Worm (Caenorhabditis elegans) whole organism, L1 larva: ENCODE data around the gene mig-10.

Source experiments
- C34B4.2 ChIP-seq: sonication (generic microtip); optimal IDR thresholded peaks from 2 replicates; lab custom pipeline; 2017; ENCODE audit warnings: mild to moderate bottlenecking, missing genetic modification characterization, missing compliant biosample characterization
- F16B12.6 ChIP-seq: fragments of 150-350 bp; optimal IDR thresholded peaks from 2 replicates; lab custom pipeline; 2014; ENCODE audit warnings: missing biosample characterization, missing genetic modification characterization
- aha-1 ChIP-seq: fragments of 150-350 bp; optimal IDR thresholded peaks from 2 replicates; lab custom pipeline; 2014; ENCODE audit warnings: missing biosample characterization, missing genetic modification characterization
- ama-1 ChIP-seq: fragments of 150-350 bp; optimal IDR thresholded peaks from 2 replicates; lab custom pipeline; 2014
- blmp-1 ChIP-seq: fragments of 150-350 bp; optimal IDR thresholded peaks from 2 replicates; lab custom pipeline; 2014; ENCODE audit warnings: missing biosample characterization, missing genetic modification characterization
- ceh-82 ChIP-seq, 3 experiments: fragments of 150-350 bp in 1 of 3; sonication (generic microtip) in 2 of 3; optimal IDR thresholded peaks; 2 replicates each; lab custom pipeline; 2014 to 2017; ENCODE audit warnings: missing biosample characterization in 3 of 3, missing genetic modification characterization in 3 of 3
- ceh-90 ChIP-seq: sonication (generic microtip); optimal IDR thresholded peaks from 2 replicates; lab custom pipeline; 2016; ENCODE audit warnings: missing genetic modification characterization, missing compliant biosample characterization
- ces-1 ChIP-seq: fragments of 150-350 bp; optimal IDR thresholded peaks from 2 replicates; lab custom pipeline; 2014; ENCODE audit warnings: missing biosample characterization, missing genetic modification reagents, missing genetic modification characterization
- dpl-1 ChIP-seq, 3 experiments: fragments of 150-350 bp in 2 of 3; sonication (generic microtip) in 1 of 3; optimal IDR thresholded peaks; 2 replicates each; lab custom pipeline; 2014 to 2017; ENCODE audit warnings: missing biosample characterization in 3 of 3, missing genetic modification characterization in 3 of 3, missing genetic modification reagents in 3 of 3
- dsc-1 ChIP-seq: sonication (generic microtip); optimal IDR thresholded peaks from 2 replicates; lab custom pipeline; 2016; ENCODE audit warnings: mild to moderate bottlenecking, missing genetic modification characterization, missing compliant biosample characterization
- efl-1 ChIP-seq, 4 experiments: fragments of 150-350 bp; optimal IDR thresholded peaks in 3 of 4; peaks in 1 of 4; 1 replicate in 1 of 4; 2 replicates in 3 of 4; lab custom pipeline; 2014; ENCODE audit warnings: missing biosample characterization in 2 of 4, missing genetic modification characterization in 2 of 4, missing genetic modification reagents in 2 of 4
- efl-3 ChIP-seq: fragments of 200-800 bp; sonication (Bioruptor generic); optimal IDR thresholded peaks from 2 replicates; lab custom pipeline; 2018; ENCODE audit warnings: mild to moderate bottlenecking, missing genetic modification characterization, missing compliant biosample characterization
- fkh-10 ChIP-seq: sonication (generic microtip); optimal IDR thresholded peaks from 2 replicates; lab custom pipeline; 2017; ENCODE audit warnings: missing biosample characterization, missing genetic modification reagents, missing genetic modification characterization
- fkh-4 ChIP-seq: sonication (generic microtip); optimal IDR thresholded peaks from 2 replicates; lab custom pipeline; 2016; ENCODE audit warnings: missing compliant biosample characterization, missing genetic modification characterization, borderline replicate concordance
- fkh-8 ChIP-seq: sonication (generic microtip); optimal IDR thresholded peaks from 2 replicates; lab custom pipeline; 2016; ENCODE audit warnings: mild to moderate bottlenecking, missing genetic modification characterization, missing compliant biosample characterization
- grh-1 ChIP-seq: fragments of 200-800 bp; sonication (Bioruptor generic); IDR thresholded peaks from 2 replicates; pipeline ENCODE4 v1.3.6; 2022; ENCODE audit warnings: missing genetic modification reagents, missing genetic modification characterization, missing compliant biosample characterization
- lin-13 ChIP-seq: fragments of 150-350 bp; optimal IDR thresholded peaks from 2 replicates; lab custom pipeline; 2014; ENCODE audit warnings: missing biosample characterization, missing genetic modification reagents, missing genetic modification characterization
- lin-14 ChIP-seq: fragments of 200-800 bp; sonication (Bioruptor generic); optimal IDR thresholded peaks from 2 replicates; lab custom pipeline; 2018; ENCODE audit warnings: mild to moderate bottlenecking, missing genetic modification characterization, moderate library complexity, missing compliant biosample characterization
- lin-15B ChIP-seq: fragments of 150-350 bp; sonication (generic microtip); optimal IDR thresholded peaks from 3 replicates; lab custom pipeline; 2014; ENCODE audit warnings: missing biosample characterization, missing genetic modification characterization
- lsy-2 ChIP-seq, 2 experiments: fragments of 150-350 bp; optimal IDR thresholded peaks; 2 replicates each; lab custom pipeline; 2014; ENCODE audit warnings: missing biosample characterization in 2 of 2, missing genetic modification characterization in 2 of 2
- mab-9 ChIP-seq: fragments of 200-800 bp; sonication (Bioruptor generic); IDR thresholded peaks from 2 replicates; pipeline ENCODE4 v1.3.6; 2022; ENCODE audit warnings: missing genetic modification reagents, missing genetic modification characterization, missing compliant biosample characterization
- mep-1 ChIP-seq: fragments of 150-350 bp; optimal IDR thresholded peaks from 2 replicates; lab custom pipeline; 2014; ENCODE audit warnings: missing biosample characterization, missing genetic modification characterization
- nhr-19 ChIP-seq: fragments of 200-800 bp; sonication (Bioruptor generic); conservative IDR thresholded peaks from 2 replicates; pipeline ENCODE4 v1.3.6; 2022; ENCODE audit warnings: missing genetic modification characterization, missing compliant biosample characterization
- nhr-237 ChIP-seq: fragments of 150-350 bp; optimal IDR thresholded peaks from 2 replicates; lab custom pipeline; 2014; ENCODE audit warnings: missing biosample characterization, missing genetic modification characterization
- nhr-28 ChIP-seq: fragments of 150-350 bp; optimal IDR thresholded peaks from 2 replicates; lab custom pipeline; 2014; ENCODE audit warnings: missing biosample characterization, missing genetic modification characterization
- nhr-71 ChIP-seq: sonication (generic microtip); optimal IDR thresholded peaks from 2 replicates; lab custom pipeline; 2016; ENCODE audit warnings: mild to moderate bottlenecking, missing genetic modification characterization, moderate library complexity, missing compliant biosample characterization
- nhr-77 ChIP-seq: fragments of 150-350 bp; optimal IDR thresholded peaks from 2 replicates; lab custom pipeline; 2014; ENCODE audit warnings: missing biosample characterization, missing genetic modification characterization
- nhr-84 ChIP-seq: sonication (generic microtip); optimal IDR thresholded peaks from 2 replicates; lab custom pipeline; 2017; ENCODE audit warnings: missing biosample characterization, missing genetic modification characterization
- pag-3 ChIP-seq: sonication (generic microtip); optimal IDR thresholded peaks from 2 replicates; lab custom pipeline; 2017; ENCODE audit warnings: missing genetic modification characterization, mild to moderate bottlenecking, missing compliant biosample characterization, antibody characterized with exemption, borderline replicate concordance; ENCODE audit not compliant: insufficient read depth
- pax-3 ChIP-seq: fragments of 200-800 bp; sonication (Bioruptor generic); optimal IDR thresholded peaks from 2 replicates; lab custom pipeline; 2018; ENCODE audit warnings: mild to moderate bottlenecking, missing genetic modification characterization, moderate library complexity, missing compliant biosample characterization
- pqm-1 ChIP-seq: sonication (generic microtip); optimal IDR thresholded peaks from 3 replicates; lab custom pipeline; 2017; ENCODE audit warnings: missing biosample characterization, missing genetic modification characterization
- rnt-1 ChIP-seq: sonication (generic microtip); optimal IDR thresholded peaks from 2 replicates; lab custom pipeline; 2016; ENCODE audit warnings: mild to moderate bottlenecking, missing genetic modification characterization, moderate library complexity, missing compliant biosample characterization
- snu-23 ChIP-seq: sonication (generic microtip); optimal IDR thresholded peaks from 2 replicates; lab custom pipeline; 2016; ENCODE audit warnings: missing genetic modification characterization, missing compliant biosample characterization
- sox-4 ChIP-seq: sonication (generic microtip); optimal IDR thresholded peaks from 2 replicates; lab custom pipeline; 2016; ENCODE audit warnings: missing genetic modification characterization, missing compliant biosample characterization
- sup-37 ChIP-seq: fragments of 200-800 bp; sonication (Bioruptor generic); optimal IDR thresholded peaks from 2 replicates; lab custom pipeline; 2018; ENCODE audit warnings: mild to moderate bottlenecking, missing genetic modification characterization, missing compliant biosample characterization
- swsn-7 ChIP-seq: sonication (generic microtip); optimal IDR thresholded peaks from 2 replicates; lab custom pipeline; 2016; ENCODE audit warnings: missing genetic modification characterization, missing compliant biosample characterization
- tlp-1 ChIP-seq: fragments of 150-350 bp; optimal IDR thresholded peaks from 2 replicates; lab custom pipeline; 2014; ENCODE audit warnings: missing biosample characterization, missing genetic modification characterization
- unc-130 ChIP-seq: fragments of 150-350 bp; optimal IDR thresholded peaks from 2 replicates; lab custom pipeline; 2017; ENCODE audit warnings: missing biosample characterization, missing genetic modification characterization, inconsistent platforms
- unc-30 ChIP-seq: sonication (generic microtip); optimal IDR thresholded peaks from 2 replicates; lab custom pipeline; 2017; ENCODE audit warnings: missing biosample characterization, missing genetic modification characterization
- ztf-11 ChIP-seq, 2 experiments: sonication (generic microtip); optimal IDR thresholded peaks; 2 replicates each; lab custom pipeline; 2016 to 2017; ENCODE audit warnings: missing genetic modification characterization in 2 of 2, missing biosample characterization in 1 of 2, missing compliant biosample characterization in 1 of 2
- ztf-4 ChIP-seq: fragments of 150-350 bp; optimal IDR thresholded peaks from 2 replicates; lab custom pipeline; 2014; ENCODE audit warnings: missing biosample characterization, missing genetic modification characterization

The mig-10 gene

DNA sequence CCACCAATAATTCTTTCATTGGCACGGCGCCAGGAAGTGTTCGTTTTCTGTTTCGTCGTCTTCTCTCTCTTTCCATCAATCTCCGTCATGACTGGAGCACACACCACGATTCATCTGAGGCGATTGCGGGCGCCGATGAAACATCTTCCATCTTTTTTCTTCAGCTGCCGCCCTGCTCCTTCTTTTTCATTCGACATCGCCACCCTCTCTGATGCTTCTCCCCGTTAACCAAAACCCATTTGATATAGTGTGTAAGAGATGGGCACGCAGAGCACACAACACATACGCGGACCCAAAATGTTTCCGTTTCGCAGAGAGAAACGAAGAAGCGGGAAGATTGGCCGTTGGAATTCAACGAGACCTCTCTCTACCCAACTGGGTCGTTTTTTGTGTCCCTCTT is 8.6 kb downstream of the mig-10 start:
- TF ChIP-seq swsn-7 = peak; percentile 26
- TF ChIP-seq nhr-71 (tag; lab: Kevin White, UChicago) = peak; percentile 60
- TF ChIP-seq ztf-11 (tag; optimal IDR thresholded peaks at IDR 0.05; lab: Kevin White, UChicago) = peak in 1 of 2 experiments; percentile 35
- no peak for TF ChIP-seq ces-1 (GFP tag; lab: Kevin White, UChicago)
- TF ChIP-seq unc-130 (tag; lab: Kevin White, UChicago) = peak; percentile 21
- peak; percentile 0 for TF ChIP-seq fkh-10 (GFP tag; lab: Kevin White, UChicago)
- TF ChIP-seq ceh-82 (tag; optimal IDR thresholded peaks at IDR 0.05; lab: Kevin White, UChicago) = peak in 1 of 3 experiments; percentile 21
- TF ChIP-seq lin-13 (GFP tag; lab: Kevin White, UChicago) = no peak
- peak; percentile 40 for TF ChIP-seq mep-1
- peak; percentile 34 for TF ChIP-seq rnt-1 (tag; lab: Kevin White, UChicago)
- TF ChIP-seq ztf-4 (tag; lab: Kevin White, UChicago) = no peak
- TF ChIP-seq grh-1 (GFP tag; lab: Robert Waterston, UW) = no peak
- TF ChIP-seq nhr-77 (tag; lab: Kevin White, UChicago) = no peak
- TF ChIP-seq snu-23 = peak; percentile 29
- TF ChIP-seq aha-1 (tag; lab: Kevin White, UChicago) = no peak
- no peak for TF ChIP-seq nhr-84
- no peak for TF ChIP-seq sox-4 (tag; lab: Kevin White, UChicago)
- peak; percentile 20; the same call in 1 of the 2 replicates for TF ChIP-seq nhr-19 (GFP tag; lab: Robert Waterston, UW)
- no peak for TF ChIP-seq C34B4.2 (tag; lab: Kevin White, UChicago)
- peak; percentile 92 for TF ChIP-seq lin-14 (GFP tag; lab: Kevin White, UChicago)
- TF ChIP-seq pqm-1 = no peak
- no peak for TF ChIP-seq mab-9 (GFP tag; lab: Robert Waterston, UW)
- no peak for TF ChIP-seq ama-1 (lab: Kevin White, UChicago)
- TF ChIP-seq ceh-90 = no peak
- no peak for TF ChIP-seq nhr-28 (tag; lab: Kevin White, UChicago)
- no peak for TF ChIP-seq fkh-4 (tag; lab: Kevin White, UChicago)
- TF ChIP-seq lin-15B (tag; lab: Kevin White, UChicago) = no peak
- TF ChIP-seq efl-3 (GFP tag; lab: Kevin White, UChicago) = no peak
- TF ChIP-seq efl-1 (optimal IDR thresholded peaks at IDR 0.05; lab: Kevin White, UChicago) = peak in 1 of 2 experiments; percentile 5
- peak in 1 of 2 experiments; percentile 21 for TF ChIP-seq efl-1 (GFP tag; optimal IDR thresholded peaks at IDR 0.05 in 1 of 2; lab: Kevin White, UChicago)
- TF ChIP-seq tlp-1 (tag; lab: Kevin White, UChicago) = no peak
- no peak for TF ChIP-seq fkh-8 (tag; lab: Kevin White, UChicago)
- TF ChIP-seq pag-3 (tag; lab: Kevin White, UChicago) = peak; percentile 23
- TF ChIP-seq dpl-1 (GFP tag; optimal IDR thresholded peaks at IDR 0.05; lab: Kevin White, UChicago) = peak in 1 of 3 experiments; percentile 6
- TF ChIP-seq unc-30 (tag; lab: Kevin White, UChicago) = no peak
- TF ChIP-seq lsy-2 (tag; optimal IDR thresholded peaks at IDR 0.05; lab: Kevin White, UChicago) = peak in 1 of 2 experiments; percentile 37
- no peak for TF ChIP-seq pax-3 (tag; lab: Kevin White, UChicago)
- peak; percentile 55 for TF ChIP-seq dsc-1 (tag; lab: Kevin White, UChicago)
- TF ChIP-seq, all 84 proteins: peak for 16

DNA sequence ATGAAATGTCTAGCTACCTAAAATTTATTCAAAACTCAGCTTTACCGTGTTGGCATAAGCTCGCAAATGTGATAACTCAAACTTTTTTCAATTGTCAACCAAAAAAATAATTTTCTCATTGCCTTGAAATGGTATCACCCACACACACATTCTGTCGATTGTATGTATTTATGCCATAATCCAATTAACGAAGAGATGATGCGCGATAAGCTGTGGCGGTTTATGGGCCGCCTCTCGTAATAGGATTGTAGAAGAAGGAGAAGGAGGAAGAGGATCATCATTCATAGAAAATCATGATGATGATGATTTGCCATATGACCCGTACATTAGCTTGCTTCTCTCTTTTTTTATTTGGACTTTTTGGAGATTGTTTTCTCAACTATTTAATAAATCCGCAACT is 10.3 kb downstream of the mig-10 start:
- TF ChIP-seq blmp-1 (tag; lab: Kevin White, UChicago) (peak; percentile 36), sup-37 (GFP tag; lab: Kevin White, UChicago) (no peak), F16B12.6 (tag; lab: Kevin White, UChicago) (no peak), dsc-1 (tag; lab: Kevin White, UChicago) (peak; percentile 29), nhr-237 (tag; lab: Kevin White, UChicago) (no peak)
